Worm (Caenorhabditis elegans) whole organism, L3 larva: ENCODE data around the gene lge-1.

ENCODE experiments used
- elt-1 ChIP-seq: fragments of 150-350 bp; optimal IDR thresholded peaks from 2 replicates; lab custom pipeline; 2014; ENCODE audit warnings: missing biosample characterization, missing genetic modification characterization
- fos-1 ChIP-seq: fragments of 150-350 bp; optimal IDR thresholded peaks from 2 replicates; lab custom pipeline; 2014; ENCODE audit warnings: missing biosample characterization, missing genetic modification characterization
- nhr-77 ChIP-seq: fragments of 150-350 bp; optimal IDR thresholded peaks from 2 replicates; lab custom pipeline; 2014; ENCODE audit warnings: missing biosample characterization, missing genetic modification characterization

ce11 chrX:10990855-10991176 is 24.5 kb downstream of the lge-1 start:
- no peak for TF ChIP-seq elt-1 (tag; lab: Kevin White, UChicago)
- TF ChIP-seq fos-1: no peak
- no peak for TF ChIP-seq nhr-77 (tag; lab: Kevin White, UChicago)
